Fruit fly (Drosophila melanogaster): ENCODE measurements around the gene mew.

Gene mew

DNA sequence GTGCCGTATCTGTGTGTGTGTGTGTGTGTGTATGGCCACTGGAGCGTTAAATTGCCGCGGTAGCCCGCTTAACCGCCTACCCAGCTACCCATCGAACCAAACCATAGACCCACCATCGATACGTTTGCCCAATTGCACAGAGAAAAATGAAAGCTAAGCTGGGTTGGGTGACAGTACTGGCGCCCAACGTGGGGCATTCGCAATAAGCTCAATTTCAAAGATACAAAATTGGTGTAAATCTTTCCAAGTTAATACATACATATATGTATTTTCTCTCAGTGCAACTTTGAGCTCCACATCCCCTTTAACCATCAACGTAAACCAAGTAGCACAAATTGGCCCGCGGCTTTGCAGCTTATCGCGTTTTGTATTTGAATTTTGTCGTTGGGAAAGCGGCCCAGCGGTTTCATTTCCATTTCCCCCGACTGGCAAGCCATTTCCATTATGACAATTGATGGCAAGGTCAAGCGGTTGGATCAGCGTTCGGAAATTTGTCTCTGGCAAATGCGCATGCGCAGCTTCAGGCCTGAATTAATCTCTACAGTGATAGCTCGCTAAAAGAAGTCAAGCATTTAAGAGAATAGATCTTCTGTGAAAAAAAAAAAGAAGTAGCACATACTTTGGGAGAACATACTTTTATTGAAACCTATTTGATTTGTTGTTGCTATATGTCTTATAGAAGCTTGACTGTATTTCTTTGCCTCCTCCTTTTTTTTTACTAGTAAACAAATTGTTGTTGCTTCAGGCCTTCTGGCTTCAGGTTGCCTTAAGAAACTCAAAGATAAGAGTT lies 25.7 kb downstream of the mew start (continued):
- TF ChIP-seq HLH4C (GFP tag; IDR thresholded peaks at IDR 0.05; ENCODE audit: partially characterized antibody) (no peak), Sin3A (optimal IDR thresholded peaks at IDR 0.05) (no peak), CG18262 (tag; optimal IDR thresholded peaks at IDR 0.05) (peak; percentile 67), inv (GFP tag; IDR thresholded peaks at IDR 0.05; ENCODE audit: partially characterized antibody) (no peak), gro (GFP tag; optimal IDR thresholded peaks at IDR 0.05) (peak; percentile 38), CG12391 (tag; optimal IDR thresholded peaks at IDR 0.05) (peak; percentile 67), caup (GFP tag; optimal IDR thresholded peaks at IDR 0.05; ENCODE audit: severe bottlenecking) (peak; percentile 60), ara (GFP tag; IDR thresholded peaks at IDR 0.05) (peak; percentile 76), Fer3 (tag; optimal IDR thresholded peaks at IDR 0.05) (peak; percentile 64), run (tag; optimal IDR thresholded peaks at IDR 0.05) (peak; percentile 32), CG15479 (GFP tag; optimal IDR thresholded peaks at IDR 0.05) (no peak)

DNA sequence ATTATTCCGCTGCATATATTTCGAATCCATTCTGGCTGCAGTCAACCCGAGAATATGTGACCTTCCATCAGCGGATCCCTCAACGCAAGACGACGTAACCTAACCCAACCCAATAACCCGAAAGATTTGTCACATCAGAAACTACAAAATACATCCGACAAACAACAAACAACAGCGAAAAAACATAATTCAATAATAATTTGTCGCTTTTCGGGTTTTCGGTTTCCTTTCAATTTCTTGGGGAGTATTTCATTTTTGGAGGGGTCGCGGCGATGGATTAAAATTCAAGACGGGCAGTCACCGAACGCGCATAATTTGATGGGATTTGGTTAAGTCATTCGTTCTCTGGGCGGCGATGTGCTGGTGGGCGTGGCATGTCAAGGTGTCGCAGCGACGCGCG lies 27.3 kb downstream of the mew start:
- TF ChIP-seq CG2116 (GFP tag; optimal IDR thresholded peaks at IDR 0.05) (no peak), sima (GFP tag; optimal IDR thresholded peaks at IDR 0.05) (no peak), dmrt99B (tag; optimal IDR thresholded peaks at IDR 0.05) (no peak), Bgb (GFP tag; IDR thresholded peaks at IDR 0.05; ENCODE audit: partially characterized antibody) (no peak), Dek (tag; optimal IDR thresholded peaks at IDR 0.05) (no peak), CG13287 (GFP tag; IDR thresholded peaks at IDR 0.05; ENCODE audit: partially characterized antibody) (no peak), sug (tag; optimal IDR thresholded peaks at IDR 0.05) (no peak), CG10321 (GFP tag; IDR thresholded peaks at IDR 0.05) (no peak), abd-A (tag; optimal IDR thresholded peaks at IDR 0.05) (peak; percentile 72), hb (GFP tag; IDR thresholded peaks at IDR 0.05; ENCODE audit: partially characterized antibody) (no peak), sd (tag; optimal IDR thresholded peaks at IDR 0.05) (peak; percentile 19), kni (GFP tag; optimal IDR thresholded peaks at IDR 0.05) (peak; percentile 88), sna (GFP tag; IDR thresholded peaks at IDR 0.05; ENCODE audit: partially characterized antibody) (no peak), jing (GFP tag; optimal IDR thresholded peaks at IDR 0.05) (no peak), YL-1 (GFP tag; optimal IDR thresholded peaks at IDR 0.05) (no peak), CG10543 (GFP tag; optimal IDR thresholded peaks at IDR 0.05) (no peak), Awh (GFP tag; IDR thresholded peaks at IDR 0.05) (no peak), CG30403 (GFP tag; optimal IDR thresholded peaks at IDR 0.05) (no peak), Dad (GFP tag; optimal IDR thresholded peaks at IDR 0.05) (no peak), Ravus (GFP tag; IDR thresholded peaks at IDR 0.05) (no peak), HLH3B (GFP tag; IDR thresholded peaks at IDR 0.05) (no peak), nom (GFP tag; optimal IDR thresholded peaks at IDR 0.05) (no peak), croc (GFP tag; conservative IDR thresholded peaks at IDR 0.05) (no peak), disco-r (GFP tag; optimal IDR thresholded peaks at IDR 0.05) (no peak), Six4 (GFP tag; optimal IDR thresholded peaks at IDR 0.05) (no peak), Scr (GFP tag; IDR thresholded peaks at IDR 0.05; ENCODE audit: partially characterized antibody) (no peak), CG7271 (tag; optimal IDR thresholded peaks at IDR 0.05) (no peak), Optix (GFP tag; IDR thresholded peaks at IDR 0.05) (no peak), luna (GFP tag; optimal IDR thresholded peaks at IDR 0.05) (no peak), Bdp1 (GFP tag; optimal IDR thresholded peaks at IDR 0.05) (no peak), psq (GFP tag; optimal IDR thresholded peaks at IDR 0.05) (no peak), CG18476 (GFP tag; optimal IDR thresholded peaks at IDR 0.05) (no peak), CG9727 (GFP tag; optimal IDR thresholded peaks at IDR 0.05) (no peak), Hr78 (GFP tag; optimal IDR thresholded peaks at IDR 0.05) (peak in 1 of 2 experiments; percentile 36), CG16863 (GFP tag; optimal IDR thresholded peaks at IDR 0.05) (no peak), CG12769 (tag; optimal IDR thresholded peaks at IDR 0.05) (peak; percentile 37), Fer1 (GFP tag; optimal IDR thresholded peaks at IDR 0.05) (no peak)
